Fruit fly (Drosophila melanogaster) whole organism, embryonic: ENCODE measurements around the gene CG14342.

ENCODE experiments used
- CG10267 ChIP-seq: fragments of 200-800 bp; sonication (Bioruptor generic); optimal IDR thresholded peaks from 2 replicates; lab custom pipeline; 2018; ENCODE audit warnings: missing biosample characterization, mild to moderate bottlenecking, missing genetic modification characterization, moderate library complexity
- CG11398 ChIP-seq: fragments of 200-800 bp; sonication (Bioruptor generic); optimal IDR thresholded peaks from 2 replicates; lab custom pipeline; 2016; ENCODE audit warnings: missing biosample characterization, missing genetic modification characterization
- CG12391 ChIP-seq: fragments of 200-800 bp; sonication (Bioruptor generic); optimal IDR thresholded peaks from 3 replicates; lab custom pipeline; 2018; ENCODE audit warnings: missing biosample characterization, mild to moderate bottlenecking, missing genetic modification characterization, moderate library complexity
- CG15073 ChIP-seq: fragments of 200-800 bp; sonication (Bioruptor generic); optimal IDR thresholded peaks from 2 replicates; lab custom pipeline; 2016; ENCODE audit warnings: missing biosample characterization, missing genetic modification characterization
- CG15514 ChIP-seq: fragments of 200-800 bp; sonication (Bioruptor generic); optimal IDR thresholded peaks from 3 replicates; lab custom pipeline; 2017; ENCODE audit warnings: missing biosample characterization, missing genetic modification characterization, mild to moderate bottlenecking, moderate library complexity, missing genetic modification reagents
- CG17385 ChIP-seq: fragments of 200-800 bp; sonication (Bioruptor generic); optimal IDR thresholded peaks from 3 replicates; lab custom pipeline; 2018; ENCODE audit warnings: missing biosample characterization, mild to moderate bottlenecking, missing genetic modification characterization
- CG18599 ChIP-seq: fragments of 200-800 bp; sonication (Bioruptor generic); optimal IDR thresholded peaks from 3 replicates; lab custom pipeline; 2017; ENCODE audit warnings: missing biosample characterization, missing genetic modification characterization, mild to moderate bottlenecking, moderate library complexity, missing genetic modification reagents
- CG18764 ChIP-seq: fragments of 200-800 bp; sonication (Bioruptor generic); optimal IDR thresholded peaks from 3 replicates; lab custom pipeline; 2016; ENCODE audit warnings: missing biosample characterization, missing genetic modification characterization
- CG2116 ChIP-seq: fragments of 200-800 bp; sonication (Bioruptor generic); optimal IDR thresholded peaks from 3 replicates; lab custom pipeline; 2018; ENCODE audit warnings: missing biosample characterization, mild to moderate bottlenecking, missing genetic modification characterization
- CG2875 ChIP-seq: fragments of 200-800 bp; sonication (Bioruptor generic); optimal IDR thresholded peaks from 2 replicates; lab custom pipeline; 2017; ENCODE audit warnings: missing biosample characterization, mild to moderate bottlenecking, missing genetic modification characterization, missing genetic modification reagents
- CG31224 ChIP-seq: fragments of 200-800 bp; sonication (Bioruptor generic); IDR thresholded peaks from 2 replicates; pipeline ENCODE4 v1.3.6; 2022; ENCODE audit warnings: missing biosample characterization, missing genetic modification characterization
- CG3726 ChIP-seq: fragments of 200-800 bp; sonication (Bioruptor generic); IDR thresholded peaks from 3 replicates; pipeline ENCODE4, ENCODE4 v1.3.6; 2022; ENCODE audit warnings: missing biosample characterization, missing genetic modification characterization
- CG4328 ChIP-seq: fragments of 200-800 bp; sonication (Bioruptor generic); optimal IDR thresholded peaks from 3 replicates; lab custom pipeline; 2017; ENCODE audit warnings: missing biosample characterization, missing genetic modification reagents, missing genetic modification characterization
- CG5953 ChIP-seq: fragments of 200-800 bp; sonication (Bioruptor generic); IDR thresholded peaks from 2 replicates; pipeline ENCODE4 v1.3.6; 2022; ENCODE audit warnings: missing biosample characterization, missing genetic modification characterization
- CG9817 ChIP-seq: fragments of 200-800 bp; sonication (Bioruptor generic); optimal IDR thresholded peaks from 2 replicates; lab custom pipeline; 2018; ENCODE audit warnings: missing biosample characterization, mild to moderate bottlenecking, missing genetic modification characterization, moderate library complexity
- Dad ChIP-seq: fragments of 200-800 bp; sonication (Bioruptor generic); optimal IDR thresholded peaks from 3 replicates; lab custom pipeline; 2016; ENCODE audit warnings: missing biosample characterization, missing genetic modification characterization
- Dip3 ChIP-seq: fragments of 200-800 bp; sonication (Bioruptor generic); optimal IDR thresholded peaks from 3 replicates; lab custom pipeline; 2016; ENCODE audit warnings: missing biosample characterization, missing genetic modification characterization
- Dref ChIP-seq: fragments of 200-800 bp; sonication (Bioruptor generic); IDR thresholded peaks from 2 replicates; pipeline ENCODE4 v1.3.6; 2022; ENCODE audit warnings: missing biosample characterization, missing genetic modification characterization
- E2f2 ChIP-seq: fragments of 200-800 bp; sonication (Bioruptor generic); IDR thresholded peaks from 2 replicates; pipeline ENCODE4 v1.3.6; 2022; ENCODE audit warnings: missing biosample characterization, missing genetic modification characterization
- HHEX ChIP-seq: fragments of 200-800 bp; sonication (Bioruptor generic); optimal IDR thresholded peaks from 3 replicates; lab custom pipeline; 2017; ENCODE audit warnings: missing biosample characterization, mild to moderate bottlenecking, missing genetic modification characterization, missing genetic modification reagents
- Hmr ChIP-seq: fragments of 200-800 bp; sonication (Bioruptor generic); optimal IDR thresholded peaks from 3 replicates; lab custom pipeline; 2017; ENCODE audit warnings: mild to moderate bottlenecking, missing biosample characterization, missing genetic modification reagents, missing genetic modification characterization
- Hsf ChIP-seq: fragments of 200-800 bp; sonication (Bioruptor generic); optimal IDR thresholded peaks from 3 replicates; lab custom pipeline; 2016; ENCODE audit warnings: missing biosample characterization, missing genetic modification characterization
- Oaz ChIP-seq: fragments of 200-800 bp; sonication (Bioruptor generic); IDR thresholded peaks from 2 replicates; pipeline ENCODE4 v1.3.6; 2022; ENCODE audit warnings: missing biosample characterization, missing genetic modification characterization
- Rfx ChIP-seq: fragments of 200-800 bp; sonication (Bioruptor generic); IDR thresholded peaks from 2 replicates; pipeline ENCODE4 v1.3.6; 2022; ENCODE audit warnings: missing biosample characterization, missing genetic modification characterization
- Sox102F ChIP-seq: fragments of 200-800 bp; sonication (Bioruptor generic); optimal IDR thresholded peaks from 2 replicates; lab custom pipeline; 2018; ENCODE audit warnings: missing biosample characterization, mild to moderate bottlenecking, missing genetic modification characterization, moderate library complexity
- Stat92E ChIP-seq, 3 experiments: fragments of >200 bp in 2 of 3; fragments of 200-800 bp in 1 of 3; sonication (Bioruptor generic) in 1 of 3; optimal IDR thresholded peaks; 2 replicates each; lab custom pipeline; 2017 to 2019; ENCODE audit warnings: missing biosample characterization in 3 of 3, missing genetic modification characterization in 3 of 3, mild to moderate bottlenecking in 1 of 3, moderate library complexity in 1 of 3
- abd-A ChIP-seq: fragments of 200-800 bp; sonication (Bioruptor generic); optimal IDR thresholded peaks from 3 replicates; lab custom pipeline; 2019; ENCODE audit warnings: missing biosample characterization, mild to moderate bottlenecking, missing genetic modification characterization, moderate library complexity
- az2 ChIP-seq: fragments of 200-800 bp; sonication (Bioruptor generic); optimal IDR thresholded peaks from 3 replicates; lab custom pipeline; 2016; ENCODE audit warnings: missing biosample characterization, missing genetic modification characterization
- cato ChIP-seq: fragments of 200-800 bp; sonication (Bioruptor generic); optimal IDR thresholded peaks from 2 replicates; lab custom pipeline; 2016; ENCODE audit warnings: missing biosample characterization, missing genetic modification characterization, borderline replicate concordance
- chif ChIP-seq, 2 experiments: fragments of 200-800 bp; sonication (Bioruptor generic); optimal IDR thresholded peaks; 3 replicates each; lab custom pipeline; 2016; ENCODE audit warnings: missing biosample characterization in 2 of 2, missing genetic modification characterization in 2 of 2
- crol ChIP-seq: fragments of 200-800 bp; sonication (Bioruptor generic); IDR thresholded peaks from 2 replicates; pipeline ENCODE4 v1.3.6; 2022; ENCODE audit warnings: missing biosample characterization, missing genetic modification characterization
- ewg ChIP-seq: fragments of 200-800 bp; sonication (Bioruptor generic); optimal IDR thresholded peaks from 3 replicates; lab custom pipeline; 2017; ENCODE audit warnings: mild to moderate bottlenecking, missing biosample characterization, missing genetic modification reagents, missing genetic modification characterization
- fd102C ChIP-seq: fragments of 200-800 bp; sonication (Bioruptor generic); optimal IDR thresholded peaks from 2 replicates; lab custom pipeline; 2018; ENCODE audit warnings: missing biosample characterization, mild to moderate bottlenecking, missing genetic modification characterization, moderate library complexity
- gsb-n ChIP-seq: fragments of 200-800 bp; sonication (Bioruptor generic); optimal IDR thresholded peaks from 3 replicates; lab custom pipeline; 2018; ENCODE audit warnings: missing biosample characterization, mild to moderate bottlenecking, missing genetic modification characterization
- hkb ChIP-seq, 2 experiments: fragments of 200-800 bp in 1 of 2; fragments of >200 bp in 1 of 2; sonication (Bioruptor generic) in 1 of 2; IDR thresholded peaks in 1 of 2; optimal IDR thresholded peaks in 1 of 2; 2 replicates each; pipeline versions ENCODE4 v1.3.6 to Lab custom; 2017 to 2022; ENCODE audit warnings: missing biosample characterization in 1 of 2, missing genetic modification characterization in 1 of 2
- lbe ChIP-seq: fragments of 200-800 bp; sonication (Bioruptor generic); optimal IDR thresholded peaks from 2 replicates; lab custom pipeline; 2016; ENCODE audit warnings: missing biosample characterization, mild to moderate bottlenecking, missing genetic modification characterization
- lov ChIP-seq, 2 experiments: fragments of 200-800 bp in 1 of 2; fragments of >200 bp in 1 of 2; sonication (Bioruptor generic) in 1 of 2; IDR thresholded peaks in 1 of 2; optimal IDR thresholded peaks in 1 of 2; 2 replicates in 1 of 2; 3 replicates in 1 of 2; pipeline versions ENCODE4 v1.3.6 to Lab custom; 2017 to 2022; ENCODE audit warnings: missing biosample characterization in 1 of 2, missing genetic modification characterization in 1 of 2
- mam ChIP-seq: fragments of 200-800 bp; sonication (Bioruptor generic); optimal IDR thresholded peaks from 3 replicates; lab custom pipeline; 2016; ENCODE audit warnings: missing biosample characterization, missing genetic modification characterization
- nerfin-1 ChIP-seq: fragments of 200-800 bp; sonication (Bioruptor generic); optimal IDR thresholded peaks from 3 replicates; lab custom pipeline; 2019; ENCODE audit warnings: missing biosample characterization, mild to moderate bottlenecking, missing genetic modification characterization, moderate library complexity
- phol ChIP-seq: fragments of 200-800 bp; sonication (Bioruptor generic); optimal IDR thresholded peaks from 3 replicates; lab custom pipeline; 2018; ENCODE audit warnings: missing biosample characterization, mild to moderate bottlenecking, missing genetic modification characterization, moderate library complexity
- repo ChIP-seq: fragments of 200-800 bp; sonication (Bioruptor generic); optimal IDR thresholded peaks from 2 replicates; lab custom pipeline; 2016; ENCODE audit warnings: missing biosample characterization, missing genetic modification characterization
- sd ChIP-seq: fragments of 200-800 bp; sonication (Bioruptor generic); optimal IDR thresholded peaks from 3 replicates; lab custom pipeline; 2018; ENCODE audit warnings: missing biosample characterization, mild to moderate bottlenecking, missing genetic modification characterization, moderate library complexity
- sob ChIP-seq: fragments of 200-800 bp; sonication (Bioruptor generic); IDR thresholded peaks from 2 replicates; pipeline ENCODE4 v1.3.6; 2022; ENCODE audit warnings: missing biosample characterization, missing genetic modification characterization
- tio ChIP-seq: fragments of 200-800 bp; sonication (Bioruptor generic); optimal IDR thresholded peaks from 2 replicates; lab custom pipeline; 2017; ENCODE audit warnings: missing biosample characterization, missing genetic modification characterization, inconsistent platforms
- vfl ChIP-seq: fragments of 200-800 bp; sonication (Bioruptor generic); optimal IDR thresholded peaks from 2 replicates; lab custom pipeline; 2016; ENCODE audit warnings: missing biosample characterization, missing genetic modification characterization
- wek ChIP-seq: fragments of 200-800 bp; sonication (Bioruptor generic); optimal IDR thresholded peaks from 3 replicates; lab custom pipeline; 2018; ENCODE audit warnings: missing biosample characterization, mild to moderate bottlenecking, missing genetic modification characterization, moderate library complexity

CG14342 gene

dm6 chr2L:1214465-1214864 is 10.4 kb downstream of the CG14342 start (continued):
- no peak for TF ChIP-seq Dref (GFP tag; lab: Robert Waterston, UW)
- no peak for TF ChIP-seq CG3726
- TF ChIP-seq az2, result peak; percentile 42
- TF ChIP-seq vfl (GFP tag; lab: Kevin White, UChicago), result no peak
- TF ChIP-seq gsb-n (tag; lab: Kevin White, UChicago), result peak; percentile 12
- TF ChIP-seq CG31224, result no peak
- no peak for TF ChIP-seq Dad (GFP tag; lab: Kevin White, UChicago)
- peak; percentile 17 for TF ChIP-seq CG15514 (GFP tag; lab: Kevin White, UChicago)
- TF ChIP-seq CG18764, result no peak
- no peak for TF ChIP-seq lov (optimal IDR thresholded peaks at IDR 0.05; lab: Kevin White, UChicago)
- no peak for TF ChIP-seq lov (GFP tag; IDR thresholded peaks at IDR 0.05; lab: Robert Waterston, UW)
- peak; percentile 49 for TF ChIP-seq phol (tag; lab: Kevin White, UChicago)
- peak; percentile 16 for TF ChIP-seq CG10267
- peak; percentile 12 for TF ChIP-seq CG9817 (tag; lab: Kevin White, UChicago)
- peak; percentile 44; the same call in 1 of the 2 replicates for TF ChIP-seq sob (GFP tag; lab: Robert Waterston, UW)
- peak; percentile 46 for TF ChIP-seq ewg (GFP tag; lab: Kevin White, UChicago)
- no peak for TF ChIP-seq chif (GFP tag; optimal IDR thresholded peaks at IDR 0.05; lab: Kevin White, UChicago)
- no peak for TF ChIP-seq mam (GFP tag; lab: Kevin White, UChicago)
- TF ChIP-seq CG15073 (GFP tag; lab: Kevin White, UChicago), result no peak
- TF ChIP-seq fd102C (GFP tag; lab: Kevin White, UChicago), result no peak
- TF ChIP-seq CG4328 (GFP tag; lab: Kevin White, UChicago), result no peak
- TF ChIP-seq lbe (GFP tag; lab: Kevin White, UChicago), result no peak
- no peak for TF ChIP-seq repo (GFP tag; lab: Kevin White, UChicago)

dm6 chr2L:1217033-1217612 is 13.1 kb downstream of the CG14342 start:
- no peak for TF ChIP-seq tio (GFP tag; lab: Kevin White, UChicago)
- TF ChIP-seq crol, result 0 out of 2 replicates have a peak, but pooled peaks have one; percentile 22
- no peak for TF ChIP-seq CG2875 (GFP tag; lab: Kevin White, UChicago)
- no peak for TF ChIP-seq sob (GFP tag; lab: Robert Waterston, UW)
- no peak for TF ChIP-seq CG18599 (GFP tag; lab: Kevin White, UChicago)
- TF ChIP-seq CG2116 (GFP tag; lab: Kevin White, UChicago), result no peak
- no peak for TF ChIP-seq wek
- no peak for TF ChIP-seq hkb (optimal IDR thresholded peaks at IDR 0.05; lab: Kevin White, UChicago)
- no peak for TF ChIP-seq hkb (GFP tag; IDR thresholded peaks at IDR 0.05; lab: Robert Waterston, UW)
- TF ChIP-seq Hmr (GFP tag; lab: Kevin White, UChicago), result no peak
- peak; percentile 60 for TF ChIP-seq sd (tag; lab: Kevin White, UChicago)
- no peak for TF ChIP-seq CG10267
- peak; percentile 86 for TF ChIP-seq nerfin-1 (tag; lab: Kevin White, UChicago)
- no peak for TF ChIP-seq CG11398 (GFP tag; lab: Kevin White, UChicago)
- no peak for TF ChIP-seq HHEX
- TF ChIP-seq abd-A (tag; lab: Kevin White, UChicago), result peak; percentile 87

- TF ChIP-seq CG12391 (tag; lab: Kevin White, UChicago) (peak; percentile 52), cato (GFP tag; lab: Kevin White, UChicago) (peak; percentile 29), Sox102F (peak; percentile 83), E2f2 (GFP tag; lab: Robert Waterston, UW) (peak; percentile 35; the same call in 1 of the 2 replicates), Dip3 (peak; percentile 31), CG17385 (peak; percentile 33), CG5953 (peak; percentile 56; the same call in 1 of the 2 replicates), Oaz (GFP tag; lab: Robert Waterston, UW) (peak; percentile 34), Rfx (GFP tag; lab: Robert Waterston, UW) (peak; percentile 47), Hsf (GFP tag; lab: Kevin White, UChicago) (peak; percentile 33), Stat92E (GFP tag; optimal IDR thresholded peaks at IDR 0.05; lab: Kevin White, UChicago) (no peak)
These were observed 14.0 kb downstream of the CG14342 start for dm6 chr2L:1217892-1218473.
